Worm (Caenorhabditis elegans) whole organism, midembryonic: ENCODE measurements around the gene gana-1.

Experiments
- T22C8.4 ChIP-seq: fragments of 200-800 bp; sonication (Bioruptor generic); IDR thresholded peaks from 2 replicates; pipeline ENCODE4 v1.3.6; 2022; ENCODE audit warnings: missing genetic modification characterization, missing compliant biosample characterization
- cog-1 ChIP-seq: sonication (generic microtip); optimal IDR thresholded peaks from 2 replicates; lab custom pipeline; 2016; ENCODE audit warnings: missing genetic modification characterization, missing compliant biosample characterization
- flt-1 ChIP-seq: fragments of 200-800 bp; sonication (Bioruptor generic); IDR thresholded peaks from 2 replicates; pipeline ENCODE4 v1.3.6; 2022; ENCODE audit warnings: missing genetic modification characterization, missing compliant biosample characterization
- klf-2 ChIP-seq: fragments of 200-800 bp; sonication (Bioruptor generic); conservative IDR thresholded peaks from 2 replicates; pipeline ENCODE4 v1.3.6; 2022; ENCODE audit warnings: missing genetic modification reagents, missing genetic modification characterization, missing compliant biosample characterization
- med-1 ChIP-seq: sonication (generic microtip); optimal IDR thresholded peaks from 2 replicates; lab custom pipeline; 2017; ENCODE audit warnings: missing genetic modification characterization, mild to moderate bottlenecking, missing compliant biosample characterization, antibody characterized with exemption, missing genetic modification reagents; ENCODE audit not compliant: insufficient read depth
- ref-1 ChIP-seq: fragments of 200-800 bp; sonication (Bioruptor generic); conservative IDR thresholded peaks from 2 replicates; pipeline ENCODE4 v1.3.6; 2022; ENCODE audit warnings: missing genetic modification reagents, missing genetic modification characterization, missing compliant biosample characterization
- tab-1 ChIP-seq: fragments of 200-800 bp; sonication (Bioruptor generic); IDR thresholded peaks from 2 replicates; pipeline ENCODE4 v1.3.6; 2022; ENCODE audit warnings: missing genetic modification characterization, missing compliant biosample characterization
- ztf-23 ChIP-seq: fragments of 200-800 bp; sonication (Bioruptor generic); IDR thresholded peaks from 2 replicates; pipeline ENCODE4 v1.3.6; 2022; ENCODE audit warnings: missing genetic modification reagents, missing genetic modification characterization, missing compliant biosample characterization
- ztf-29 ChIP-seq: fragments of 200-800 bp; sonication (Bioruptor generic); IDR thresholded peaks from 2 replicates; pipeline ENCODE4 v1.3.6; 2022; ENCODE audit warnings: missing genetic modification reagents, missing genetic modification characterization, missing compliant biosample characterization

DNA sequence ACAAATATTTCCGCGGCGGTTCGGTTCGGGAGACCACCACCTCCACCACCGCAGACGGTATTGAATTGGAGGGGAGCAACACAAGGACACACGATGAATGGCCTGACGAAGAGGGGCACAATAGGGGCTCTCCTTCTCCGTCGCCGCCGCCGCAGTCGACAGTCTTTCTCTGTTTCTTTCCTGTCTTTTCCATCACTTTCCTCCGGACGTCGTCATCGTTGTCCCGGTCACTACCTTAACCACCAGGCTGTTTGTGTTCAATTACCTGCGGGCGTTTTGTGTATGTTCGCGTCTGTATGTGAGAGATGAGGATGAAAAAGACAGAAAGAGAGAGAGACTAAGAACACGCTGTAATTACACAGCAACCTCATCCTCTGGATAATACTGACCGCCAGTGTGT lies 47.3 kb upstream of the gana-1 start:
- no peak for TF ChIP-seq ztf-23 (GFP tag; lab: Robert Waterston, UW)
- TF ChIP-seq tab-1 (GFP tag; lab: Robert Waterston, UW), result no peak
- no peak for TF ChIP-seq klf-2
- TF ChIP-seq ref-1 (GFP tag; lab: Robert Waterston, UW), result no peak
- TF ChIP-seq ztf-29 (GFP tag; lab: Robert Waterston, UW), result no peak
- TF ChIP-seq flt-1, result no peak
- no peak for TF ChIP-seq med-1
- no peak for TF ChIP-seq cog-1 (tag; lab: Kevin White, UChicago)
- no peak for TF ChIP-seq T22C8.4 (GFP tag; lab: Robert Waterston, UW)
